Worm (Caenorhabditis elegans) whole organism, L1 larva: Measurements from ENCODE around the gene F41E6.12.

Experiments
- Y116A8C.19 ChIP-seq: sonication (generic microtip); optimal IDR thresholded peaks from 2 replicates; lab custom pipeline; 2016; ENCODE audit warnings: missing compliant biosample characterization, missing genetic modification characterization, borderline replicate concordance
- alr-1 ChIP-seq: fragments of 200-800 bp; sonication (Bioruptor generic); optimal IDR thresholded peaks from 2 replicates; lab custom pipeline; 2018; ENCODE audit warnings: borderline replicate concordance, mild to moderate bottlenecking, missing genetic modification characterization, missing compliant biosample characterization
- blmp-1 ChIP-seq: fragments of 150-350 bp; optimal IDR thresholded peaks from 2 replicates; lab custom pipeline; 2014; ENCODE audit warnings: missing biosample characterization, missing genetic modification characterization
- efl-1 ChIP-seq, 4 experiments: fragments of 150-350 bp; optimal IDR thresholded peaks in 3 of 4; peaks in 1 of 4; 1 replicate in 1 of 4; 2 replicates in 3 of 4; lab custom pipeline; 2014; ENCODE audit warnings: missing biosample characterization in 2 of 4, missing genetic modification characterization in 2 of 4, missing genetic modification reagents in 2 of 4
- efl-3 ChIP-seq: fragments of 200-800 bp; sonication (Bioruptor generic); optimal IDR thresholded peaks from 2 replicates; lab custom pipeline; 2018; ENCODE audit warnings: mild to moderate bottlenecking, missing genetic modification characterization, missing compliant biosample characterization
- egl-13 ChIP-seq: sonication (generic microtip); optimal IDR thresholded peaks from 2 replicates; lab custom pipeline; 2016; ENCODE audit warnings: missing genotype, missing genetic modification reagents, missing genetic modification characterization, missing compliant biosample characterization
- egl-27 ChIP-seq, 2 experiments: fragments of 150-350 bp in 1 of 2; sonication (generic microtip); optimal IDR thresholded peaks; 3 replicates each; lab custom pipeline; 2017 to 2018; ENCODE audit warnings: missing biosample characterization in 2 of 2, missing genetic modification characterization in 2 of 2, missing genetic modification reagents in 2 of 2
- ets-5 ChIP-seq: fragments of 200-800 bp; sonication (Bioruptor generic); IDR thresholded peaks from 2 replicates; pipeline ENCODE4 v1.3.6; 2022; ENCODE audit warnings: missing genetic modification characterization, missing compliant biosample characterization
- grh-1 ChIP-seq: fragments of 200-800 bp; sonication (Bioruptor generic); IDR thresholded peaks from 2 replicates; pipeline ENCODE4 v1.3.6; 2022; ENCODE audit warnings: missing genetic modification reagents, missing genetic modification characterization, missing compliant biosample characterization
- jun-1 ChIP-seq: fragments of 150-350 bp; optimal IDR thresholded peaks from 2 replicates; lab custom pipeline; 2014; ENCODE audit warnings: missing biosample characterization, missing genetic modification reagents, missing genetic modification characterization
- lin-13 ChIP-seq: fragments of 150-350 bp; optimal IDR thresholded peaks from 2 replicates; lab custom pipeline; 2014; ENCODE audit warnings: missing biosample characterization, missing genetic modification reagents, missing genetic modification characterization
- lin-15B ChIP-seq: fragments of 150-350 bp; sonication (generic microtip); optimal IDR thresholded peaks from 3 replicates; lab custom pipeline; 2014; ENCODE audit warnings: missing biosample characterization, missing genetic modification characterization
- lsy-2 ChIP-seq, 2 experiments: fragments of 150-350 bp; optimal IDR thresholded peaks; 2 replicates each; lab custom pipeline; 2014; ENCODE audit warnings: missing biosample characterization in 2 of 2, missing genetic modification characterization in 2 of 2
- nhr-47 ChIP-seq: sonication (generic microtip); optimal IDR thresholded peaks from 2 replicates; lab custom pipeline; 2016; ENCODE audit warnings: mild to moderate bottlenecking, missing genetic modification characterization, moderate library complexity, missing compliant biosample characterization
- nhr-71 ChIP-seq: sonication (generic microtip); optimal IDR thresholded peaks from 2 replicates; lab custom pipeline; 2016; ENCODE audit warnings: mild to moderate bottlenecking, missing genetic modification characterization, moderate library complexity, missing compliant biosample characterization
- nhr-85 ChIP-seq: sonication (generic microtip); peaks from one replicate; lab custom pipeline; 2016; ENCODE audit warnings: missing genetic modification characterization, inconsistent platforms, missing compliant biosample characterization
- pax-3 ChIP-seq: fragments of 200-800 bp; sonication (Bioruptor generic); optimal IDR thresholded peaks from 2 replicates; lab custom pipeline; 2018; ENCODE audit warnings: mild to moderate bottlenecking, missing genetic modification characterization, moderate library complexity, missing compliant biosample characterization
- unc-130 ChIP-seq: fragments of 150-350 bp; optimal IDR thresholded peaks from 2 replicates; lab custom pipeline; 2017; ENCODE audit warnings: missing biosample characterization, missing genetic modification characterization, inconsistent platforms
- unc-30 ChIP-seq: sonication (generic microtip); optimal IDR thresholded peaks from 2 replicates; lab custom pipeline; 2017; ENCODE audit warnings: missing biosample characterization, missing genetic modification characterization
- vab-15 ChIP-seq: sonication (generic microtip); optimal IDR thresholded peaks from 2 replicates; lab custom pipeline; 2017; ENCODE audit warnings: missing genotype, mild to moderate bottlenecking, missing genetic modification characterization, missing compliant biosample characterization
- zag-1 ChIP-seq: fragments of 150-350 bp; optimal IDR thresholded peaks from 2 replicates; lab custom pipeline; 2014; ENCODE audit warnings: missing biosample characterization, missing genetic modification characterization

The F41E6.12 gene

DNA sequence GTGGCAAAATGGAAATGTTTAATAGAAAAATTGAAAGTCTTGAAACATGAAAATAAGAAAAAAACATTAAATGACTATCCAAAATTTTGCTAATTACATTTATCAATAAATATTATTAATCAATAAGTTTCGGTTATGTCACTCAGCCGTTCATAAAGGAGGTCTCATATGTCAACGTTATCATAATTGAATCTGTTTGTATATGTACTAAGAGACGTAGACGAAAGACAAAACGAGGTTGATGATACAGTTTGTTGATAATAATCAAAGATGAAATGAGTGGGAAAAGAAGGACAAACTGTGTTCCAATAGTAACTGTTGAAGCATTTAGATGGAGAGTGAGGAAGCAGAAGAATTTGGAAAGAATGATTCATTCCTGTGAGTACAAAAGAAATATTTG, 42.0 kb downstream of the F41E6.12 start:
- no peak for TF ChIP-seq ets-5
- no peak for TF ChIP-seq grh-1 (GFP tag; lab: Robert Waterston, UW)
- TF ChIP-seq blmp-1 (tag; lab: Kevin White, UChicago): peak; percentile 11
- TF ChIP-seq egl-27 (tag; optimal IDR thresholded peaks at IDR 0.05; lab: Kevin White, UChicago): no peak

DNA sequence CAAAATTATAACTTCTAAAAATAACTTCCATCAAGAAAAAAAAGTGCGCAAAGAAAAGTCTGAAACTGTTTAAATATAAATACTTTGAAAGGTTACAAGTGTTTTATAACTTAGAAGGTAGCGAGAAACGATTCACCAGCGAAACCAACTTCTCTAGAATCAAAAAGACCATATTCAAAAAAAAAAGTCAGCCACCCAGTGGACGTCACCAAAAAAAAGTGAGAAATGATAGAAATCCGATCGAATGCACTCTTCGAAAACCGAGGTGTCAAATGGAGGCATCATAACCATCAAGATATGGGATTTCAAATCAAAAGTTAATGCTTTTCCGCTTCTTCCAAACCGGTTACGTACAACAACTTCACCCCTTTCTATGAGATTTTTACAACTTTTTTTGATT, 42.5 kb downstream of the F41E6.12 start:
- TF ChIP-seq pax-3 (tag; lab: Kevin White, UChicago) (no peak), efl-1 (optimal IDR thresholded peaks at IDR 0.05; lab: Kevin White, UChicago) (no peak), efl-1 (GFP tag; optimal IDR thresholded peaks at IDR 0.05 in 1 of 2; lab: Kevin White, UChicago) (peak in 1 of 2 experiments; percentile 90)

DNA sequence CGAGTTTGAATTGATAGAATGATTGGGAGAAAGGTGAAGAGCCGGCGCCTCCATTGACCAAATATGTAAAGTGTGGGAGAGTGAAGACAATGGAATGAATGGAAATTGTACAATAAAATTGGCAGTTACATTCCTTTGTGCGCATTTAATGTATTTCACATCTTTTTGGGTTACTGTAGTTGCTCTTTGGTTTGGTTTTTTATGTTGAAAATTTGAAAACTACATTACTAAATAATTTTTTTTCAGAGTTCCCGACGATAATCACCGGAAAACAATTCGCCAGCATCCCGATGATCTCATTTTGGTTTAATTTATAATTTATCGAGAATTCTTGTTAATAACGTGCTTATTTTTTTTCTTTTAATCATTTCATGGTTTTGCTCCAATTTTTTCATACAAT, 48.0 kb downstream of the F41E6.12 start, which contains the start of gene C10B5.1:
Gene C10B5.1, plus strand, starts transcription at position 301 of the 400 bp plus-strand sequence.
- TF ChIP-seq pax-3 (tag; lab: Kevin White, UChicago) (no peak), lsy-2 (tag; optimal IDR thresholded peaks at IDR 0.05; lab: Kevin White, UChicago) (no peak), efl-3 (no peak), egl-13 (tag; lab: Kevin White, UChicago) (no peak), Y116A8C.19 (tag; lab: Kevin White, UChicago) (no peak), zag-1 (tag; lab: Kevin White, UChicago) (no peak), lin-13 (GFP tag; lab: Kevin White, UChicago) (no peak), jun-1 (no peak), unc-30 (tag; lab: Kevin White, UChicago) (no peak), nhr-47 (tag; lab: Kevin White, UChicago) (no peak), lin-15B (tag; lab: Kevin White, UChicago) (no peak), nhr-85 (tag; lab: Kevin White, UChicago) (no peak), nhr-71 (no peak), alr-1 (tag; lab: Kevin White, UChicago) (no peak), unc-130 (no peak), vab-15 (tag; lab: Kevin White, UChicago) (no peak)
